Worm (Caenorhabditis elegans) whole organism, L2 larva: ENCODE data around the gene gst-9.
A peak's percentile ranks its signal among the peaks of the same experiment; 100 is the strongest.

Experiments
- C34F6.9 ChIP-seq: fragments of 150-350 bp; optimal IDR thresholded peaks from 2 replicates; lab custom pipeline; 2014; ENCODE audit warnings: missing biosample characterization, missing genetic modification characterization
- F13H6.1 ChIP-seq: sonication (generic microtip); optimal IDR thresholded peaks from 2 replicates; lab custom pipeline; 2016; ENCODE audit warnings: missing genetic modification characterization, missing compliant biosample characterization
- Y55F3AM.14 ChIP-seq: fragments of 200-800 bp; sonication (Bioruptor generic); optimal IDR thresholded peaks from 2 replicates; lab custom pipeline; 2018; ENCODE audit warnings: mild to moderate bottlenecking, missing genetic modification characterization, missing compliant biosample characterization
- alr-1 ChIP-seq: fragments of 150-350 bp; optimal IDR thresholded peaks from 2 replicates; lab custom pipeline; 2014; ENCODE audit warnings: missing biosample characterization, missing genetic modification characterization
- ama-1 ChIP-seq: fragments of 150-350 bp; optimal IDR thresholded peaks from 2 replicates; lab custom pipeline; 2018; ENCODE audit warnings: inconsistent platforms
- ceh-16 ChIP-seq: fragments of 150-350 bp; optimal IDR thresholded peaks from 2 replicates; lab custom pipeline; 2014; ENCODE audit warnings: missing biosample characterization, missing genetic modification characterization
- ceh-82 ChIP-seq: fragments of 150-350 bp; optimal IDR thresholded peaks from 2 replicates; lab custom pipeline; 2014; ENCODE audit warnings: missing biosample characterization, missing genetic modification characterization
- crh-2 ChIP-seq: sonication (generic microtip); optimal IDR thresholded peaks from 2 replicates; lab custom pipeline; 2017; ENCODE audit warnings: missing biosample characterization, missing genetic modification characterization
- egl-27 ChIP-seq: sonication (generic microtip); optimal IDR thresholded peaks from 3 replicates; lab custom pipeline; 2017; ENCODE audit warnings: missing biosample characterization, missing genetic modification reagents, missing genetic modification characterization
- elt-1 ChIP-seq: fragments of 150-350 bp; optimal IDR thresholded peaks from 2 replicates; lab custom pipeline; 2014; ENCODE audit warnings: missing biosample characterization, missing genetic modification characterization
- elt-3 ChIP-seq: sonication (generic microtip); optimal IDR thresholded peaks from 2 replicates; lab custom pipeline; 2017; ENCODE audit warnings: missing biosample characterization, missing genetic modification characterization
- fos-1 ChIP-seq: fragments of 150-350 bp; optimal IDR thresholded peaks from 2 replicates; lab custom pipeline; 2014; ENCODE audit warnings: missing biosample characterization, missing genetic modification characterization
- gmeb-1 ChIP-seq: fragments of 150-350 bp; optimal IDR thresholded peaks from 2 replicates; lab custom pipeline; 2014; ENCODE audit warnings: missing biosample characterization, missing genetic modification characterization
- lin-11 ChIP-seq: fragments of 150-350 bp; sonication (generic microtip); optimal IDR thresholded peaks from 2 replicates; lab custom pipeline; 2014; ENCODE audit warnings: missing biosample characterization, missing genetic modification characterization, inconsistent platforms, mixed read lengths
- lin-13 ChIP-seq: fragments of 150-350 bp; optimal IDR thresholded peaks from 2 replicates; lab custom pipeline; 2014; ENCODE audit warnings: missing biosample characterization, missing genetic modification reagents, missing genetic modification characterization
- lsy-2 ChIP-seq, 2 experiments: fragments of 150-350 bp in 1 of 2; sonication (generic microtip) in 1 of 2; optimal IDR thresholded peaks; 2 replicates each; lab custom pipeline; 2014 to 2017; ENCODE audit warnings: missing biosample characterization in 2 of 2, missing genetic modification characterization in 2 of 2
- mab-5 ChIP-seq: fragments of 150-350 bp; optimal IDR thresholded peaks from 2 replicates; lab custom pipeline; 2014; ENCODE audit warnings: missing biosample characterization, missing genetic modification characterization
- mbf-1 ChIP-seq: sonication (generic microtip); optimal IDR thresholded peaks from 2 replicates; lab custom pipeline; 2017; ENCODE audit warnings: missing biosample characterization, missing genetic modification characterization
- nhr-10 ChIP-seq: sonication (generic microtip); optimal IDR thresholded peaks from 2 replicates; lab custom pipeline; 2017; ENCODE audit warnings: missing biosample characterization, missing genetic modification characterization
- nhr-12 ChIP-seq: fragments of 150-350 bp; optimal IDR thresholded peaks from 2 replicates; lab custom pipeline; 2014; ENCODE audit warnings: missing biosample characterization, missing genetic modification characterization
- nhr-129 ChIP-seq: fragments of 150-350 bp; optimal IDR thresholded peaks from 2 replicates; lab custom pipeline; 2014; ENCODE audit warnings: missing biosample characterization, missing genetic modification characterization
- nhr-21 ChIP-seq: fragments of 150-350 bp; optimal IDR thresholded peaks from 2 replicates; lab custom pipeline; 2014; ENCODE audit warnings: missing biosample characterization, missing genetic modification characterization
- nhr-25 ChIP-seq: fragments of 150-350 bp; sonication (generic microtip); optimal IDR thresholded peaks from 3 replicates; lab custom pipeline; 2014; ENCODE audit warnings: missing biosample characterization, missing genetic modification characterization
- nhr-77 ChIP-seq: fragments of 150-350 bp; optimal IDR thresholded peaks from 2 replicates; lab custom pipeline; 2014; ENCODE audit warnings: missing biosample characterization, missing genetic modification characterization
- peb-1 ChIP-seq: fragments of 150-350 bp; optimal IDR thresholded peaks from 2 replicates; lab custom pipeline; 2014; ENCODE audit warnings: missing biosample characterization, missing genetic modification characterization
- sem-4 ChIP-seq: fragments of 150-350 bp; optimal IDR thresholded peaks from 2 replicates; lab custom pipeline; 2014; ENCODE audit warnings: missing biosample characterization, missing genetic modification reagents, missing genetic modification characterization
- skn-1 ChIP-seq: sonication (generic microtip); optimal IDR thresholded peaks from 2 replicates; lab custom pipeline; 2017; ENCODE audit warnings: missing biosample characterization, missing genetic modification characterization
- sma-3 ChIP-seq: sonication (generic microtip); optimal IDR thresholded peaks from 2 replicates; lab custom pipeline; 2016; ENCODE audit warnings: missing genetic modification reagents, missing genetic modification characterization, missing compliant biosample characterization
- sma-9 ChIP-seq, 2 experiments: fragments of 150-350 bp in 1 of 2; sonication (generic microtip) in 1 of 2; optimal IDR thresholded peaks; 2 replicates each; lab custom pipeline; 2014 to 2016; ENCODE audit warnings: missing genetic modification characterization in 2 of 2, mild to moderate bottlenecking in 1 of 2, missing biosample characterization in 1 of 2, missing compliant biosample characterization in 1 of 2, missing genetic modification reagents in 1 of 2, moderate library complexity in 1 of 2
- snpc-4 ChIP-seq: fragments of 150-350 bp; optimal IDR thresholded peaks from 2 replicates; lab custom pipeline; 2014; ENCODE audit warnings: missing biosample characterization, missing genetic modification characterization
- unc-39 ChIP-seq: fragments of 150-350 bp; optimal IDR thresholded peaks from 2 replicates; lab custom pipeline; 2014; ENCODE audit warnings: missing biosample characterization, missing genetic modification characterization
- unc-55 ChIP-seq: fragments of 150-350 bp; sonication (generic microtip); optimal IDR thresholded peaks from 3 replicates; lab custom pipeline; 2014; ENCODE audit warnings: missing biosample characterization, missing genetic modification reagents, missing genetic modification characterization
- zag-1 ChIP-seq: fragments of 150-350 bp; optimal IDR thresholded peaks from 2 replicates; lab custom pipeline; 2014; ENCODE audit warnings: missing biosample characterization, missing genetic modification characterization
- ztf-1 ChIP-seq: fragments of 200-800 bp; sonication (Bioruptor generic); conservative IDR thresholded peaks from 2 replicates; pipeline ENCODE4 v1.3.6; 2022; ENCODE audit warnings: missing genetic modification characterization, missing compliant biosample characterization

Gene gst-9

DNA sequence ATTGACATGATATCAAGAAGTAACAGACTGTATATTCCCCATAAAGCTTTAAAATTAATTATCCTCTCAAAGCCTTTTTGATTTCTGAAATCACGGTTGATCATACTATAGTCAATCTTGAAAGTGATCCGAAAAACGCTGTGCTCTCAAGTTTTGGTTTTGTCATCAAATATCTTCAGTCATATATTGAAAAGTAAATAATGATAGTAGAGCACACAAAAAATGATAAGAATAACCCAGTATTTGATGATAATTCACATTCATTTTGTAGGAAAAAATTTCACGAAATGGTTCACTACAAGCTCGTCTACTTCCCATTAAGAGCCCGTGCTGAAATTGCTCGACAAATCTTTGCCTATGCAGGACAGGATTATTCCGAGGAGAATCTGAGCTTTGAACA is 11.8 kb upstream of the gst-9 start, which contains the start of gene gst-6:
Gene gst-6 (plus strand): TSS at position 263 of the 400 bp plus-strand sequence.
- no peak for TF ChIP-seq elt-1 (tag; lab: Kevin White, UChicago)
- TF ChIP-seq snpc-4 (tag; lab: Kevin White, UChicago), result no peak
- TF ChIP-seq nhr-21, result no peak
- TF ChIP-seq elt-3 (tag; lab: Kevin White, UChicago), result no peak
- peak; percentile 61 for TF ChIP-seq fos-1
- TF ChIP-seq skn-1, result peak; percentile 46
- no peak for TF ChIP-seq ama-1 (lab: Kevin White, UChicago)
- TF ChIP-seq C34F6.9 (tag; lab: Kevin White, UChicago), result no peak
- TF ChIP-seq nhr-10 (tag; lab: Kevin White, UChicago), result no peak
- no peak for TF ChIP-seq unc-39 (tag; lab: Kevin White, UChicago)
- TF ChIP-seq peb-1 (tag; lab: Kevin White, UChicago), result no peak
- TF ChIP-seq Y55F3AM.14, result no peak
- TF ChIP-seq mab-5 (tag; lab: Kevin White, UChicago), result no peak
- no peak for TF ChIP-seq zag-1 (tag; lab: Kevin White, UChicago)
- no peak for TF ChIP-seq mbf-1

DNA sequence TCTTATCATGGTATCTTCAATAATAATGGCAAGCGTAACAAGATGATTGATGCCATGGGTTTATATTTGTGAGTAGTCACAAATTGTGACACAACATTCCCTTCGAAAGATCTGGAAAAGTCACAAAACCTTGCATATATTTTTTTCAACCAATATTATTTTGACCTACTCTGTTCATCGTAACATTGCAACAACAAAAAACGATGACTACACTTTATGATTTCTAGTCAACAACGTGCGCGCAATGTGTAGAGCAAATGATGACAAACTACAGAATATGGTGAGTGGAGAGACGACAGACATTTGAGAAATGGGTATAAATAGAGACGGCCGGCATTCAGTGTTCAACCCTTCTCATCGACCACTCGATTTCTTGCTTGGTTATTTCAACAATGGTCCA is 9.7 kb upstream of the gst-9 start, which contains the start of gene gst-7:
Gene gst-7 (plus strand): TSS at position 336 of the 400 bp plus-strand sequence.
- TF ChIP-seq crh-2 (tag; lab: Kevin White, UChicago) (peak; percentile 21), nhr-129 (tag; lab: Kevin White, UChicago) (peak; percentile 26), sma-3 (GFP tag; lab: Kevin White, UChicago) (peak; percentile 61), C34F6.9 (tag; lab: Kevin White, UChicago) (peak; percentile 1), alr-1 (tag; lab: Kevin White, UChicago) (no peak), fos-1 (peak; percentile 64), F13H6.1 (tag; lab: Kevin White, UChicago) (peak; percentile 23), egl-27 (tag; lab: Kevin White, UChicago) (no peak), gmeb-1 (peak; percentile 6), sma-9 (GFP tag; optimal IDR thresholded peaks at IDR 0.05; lab: Kevin White, UChicago) (peak; percentile 75), sma-9 (tag; optimal IDR thresholded peaks at IDR 0.05; lab: Kevin White, UChicago) (no peak), unc-39 (tag; lab: Kevin White, UChicago) (no peak), unc-55 (GFP tag; lab: Kevin White, UChicago) (peak; percentile 15), mab-5 (tag; lab: Kevin White, UChicago) (no peak), nhr-25 (tag; lab: Kevin White, UChicago) (peak; percentile 62), nhr-21 (no peak), skn-1 (peak; percentile 94)

DNA sequence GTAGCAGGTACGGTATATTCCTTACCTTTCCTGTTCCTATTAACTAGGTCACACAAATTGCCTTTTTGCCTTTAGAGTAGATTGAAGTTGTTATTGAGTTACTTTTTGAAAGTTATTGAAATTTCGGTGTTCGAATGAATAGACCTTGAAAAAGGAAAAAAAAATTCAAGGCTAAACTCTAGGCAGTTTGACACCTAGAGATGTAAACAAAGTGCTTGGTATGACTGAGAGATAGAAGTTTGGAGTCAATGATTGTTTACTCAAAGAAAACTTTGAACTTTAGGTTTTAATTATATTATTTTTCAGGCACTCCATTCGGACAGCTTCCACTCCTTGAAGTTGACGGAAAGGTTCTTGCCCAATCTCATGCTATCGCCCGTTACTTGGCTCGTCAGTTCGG is 8.9 kb upstream of the gst-9 start:
- peak; percentile 1 for TF ChIP-seq crh-2 (tag; lab: Kevin White, UChicago)
- TF ChIP-seq zag-1 (tag; lab: Kevin White, UChicago), result no peak
- TF ChIP-seq nhr-25 (tag; lab: Kevin White, UChicago), result peak; percentile 38
- TF ChIP-seq, all 48 proteins: peak for 2

DNA sequence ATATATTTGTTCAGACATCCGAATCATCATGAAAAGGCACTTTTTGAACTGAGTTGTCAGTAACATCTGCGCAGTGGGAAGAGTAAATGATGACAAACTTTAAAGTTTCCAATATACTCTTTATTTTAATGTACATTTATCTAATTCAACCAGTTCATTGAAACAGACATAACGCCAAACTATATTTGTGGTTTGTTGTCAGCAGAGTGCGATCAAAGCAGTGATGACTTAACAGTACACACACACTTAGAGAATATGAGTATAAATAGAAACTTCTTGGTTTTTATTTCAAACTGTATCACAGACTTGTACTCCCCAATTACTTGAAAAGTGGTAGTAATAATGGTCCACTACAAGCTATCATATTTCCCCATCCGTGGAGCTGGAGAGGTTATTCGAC is 8.0 kb upstream of the gst-9 start, which contains the start of gene gst-8:
Gene gst-8 (plus strand): TSS at position 301 of the 400 bp plus-strand sequence.
- TF ChIP-seq skn-1, result peak; percentile 56
- no peak for TF ChIP-seq lsy-2 (tag; optimal IDR thresholded peaks at IDR 0.05; lab: Kevin White, UChicago)
- TF ChIP-seq fos-1, result no peak
- no peak for TF ChIP-seq ceh-16 (tag; lab: Kevin White, UChicago)

DNA sequence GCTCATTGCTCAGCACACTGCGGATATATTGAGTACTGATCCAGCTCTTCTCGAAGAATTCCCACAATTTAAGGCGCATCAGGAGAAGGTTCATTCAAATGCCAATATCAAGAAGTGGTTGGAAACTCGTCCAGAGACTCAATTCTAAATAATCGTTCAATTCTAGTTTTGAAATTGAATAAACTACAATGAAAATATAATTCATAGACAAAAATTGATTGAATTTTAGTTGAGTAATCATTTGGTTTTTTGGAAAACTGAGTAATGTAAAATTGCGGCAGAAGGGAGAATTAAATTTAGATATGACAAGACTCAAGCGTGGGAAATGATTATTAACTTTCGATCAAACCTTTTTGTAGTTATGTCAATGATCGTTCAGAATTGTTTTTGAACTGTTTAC is 7.0 kb upstream of the gst-9 start:
- TF ChIP-seq zag-1 (tag; lab: Kevin White, UChicago) (no peak), snpc-4 (tag; lab: Kevin White, UChicago) (no peak), ceh-82 (tag; lab: Kevin White, UChicago) (no peak), unc-39 (tag; lab: Kevin White, UChicago) (no peak), mbf-1 (no peak), lsy-2 (tag; optimal IDR thresholded peaks at IDR 0.05; lab: Kevin White, UChicago) (no peak), F13H6.1 (tag; lab: Kevin White, UChicago) (no peak), elt-3 (tag; lab: Kevin White, UChicago) (no peak), nhr-77 (no peak), nhr-25 (tag; lab: Kevin White, UChicago) (no peak), nhr-12 (no peak), sem-4 (tag; lab: Kevin White, UChicago) (no peak), nhr-21 (no peak), lin-13 (GFP tag; lab: Kevin White, UChicago) (no peak), ztf-1 (GFP tag; lab: Robert Waterston, UW) (no peak), lin-11 (tag; lab: Kevin White, UChicago) (no peak)
